Worm (Caenorhabditis elegans) whole organism, L2 larva: ENCODE data around the gene W06F12.3.

Experiments
- C34F6.9 ChIP-seq: fragments of 150-350 bp; optimal IDR thresholded peaks from 2 replicates; lab custom pipeline; 2014; ENCODE audit warnings: missing biosample characterization, missing genetic modification characterization
- F13H6.1 ChIP-seq: sonication (generic microtip); optimal IDR thresholded peaks from 2 replicates; lab custom pipeline; 2016; ENCODE audit warnings: missing genetic modification characterization, missing compliant biosample characterization
- R02D3.7 ChIP-seq: fragments of 150-350 bp; optimal IDR thresholded peaks from 2 replicates; lab custom pipeline; 2014; ENCODE audit warnings: missing biosample characterization, missing genetic modification characterization
- Y55F3AM.14 ChIP-seq: fragments of 200-800 bp; sonication (Bioruptor generic); optimal IDR thresholded peaks from 2 replicates; lab custom pipeline; 2018; ENCODE audit warnings: mild to moderate bottlenecking, missing genetic modification characterization, missing compliant biosample characterization
- ZK546.5 ChIP-seq: sonication (generic microtip); optimal IDR thresholded peaks from 2 replicates; lab custom pipeline; 2017; ENCODE audit warnings: missing biosample characterization, missing genetic modification characterization
- alr-1 ChIP-seq: fragments of 150-350 bp; optimal IDR thresholded peaks from 2 replicates; lab custom pipeline; 2014; ENCODE audit warnings: missing biosample characterization, missing genetic modification characterization
- aly-2 ChIP-seq: fragments of 150-350 bp; optimal IDR thresholded peaks from 2 replicates; lab custom pipeline; 2014; ENCODE audit warnings: missing biosample characterization, missing genetic modification characterization
- ama-1 ChIP-seq: fragments of 150-350 bp; optimal IDR thresholded peaks from 2 replicates; lab custom pipeline; 2018; ENCODE audit warnings: inconsistent platforms
- blmp-1 ChIP-seq: sonication (generic microtip); optimal IDR thresholded peaks from 2 replicates; lab custom pipeline; 2017; ENCODE audit warnings: missing genetic modification characterization, mild to moderate bottlenecking, missing compliant biosample characterization, antibody characterized with exemption, moderate library complexity; ENCODE audit not compliant: insufficient read depth
- ceh-16 ChIP-seq: fragments of 150-350 bp; optimal IDR thresholded peaks from 2 replicates; lab custom pipeline; 2014; ENCODE audit warnings: missing biosample characterization, missing genetic modification characterization
- ceh-82 ChIP-seq: fragments of 150-350 bp; optimal IDR thresholded peaks from 2 replicates; lab custom pipeline; 2014; ENCODE audit warnings: missing biosample characterization, missing genetic modification characterization
- crh-2 ChIP-seq: sonication (generic microtip); optimal IDR thresholded peaks from 2 replicates; lab custom pipeline; 2017; ENCODE audit warnings: missing biosample characterization, missing genetic modification characterization
- dmd-4 ChIP-seq: sonication (generic microtip); optimal IDR thresholded peaks from 2 replicates; lab custom pipeline; 2017; ENCODE audit warnings: missing biosample characterization, missing genetic modification characterization
- egl-27 ChIP-seq: sonication (generic microtip); optimal IDR thresholded peaks from 3 replicates; lab custom pipeline; 2017; ENCODE audit warnings: missing biosample characterization, missing genetic modification reagents, missing genetic modification characterization
- elt-1 ChIP-seq: fragments of 150-350 bp; optimal IDR thresholded peaks from 2 replicates; lab custom pipeline; 2014; ENCODE audit warnings: missing biosample characterization, missing genetic modification characterization
- elt-3 ChIP-seq: sonication (generic microtip); optimal IDR thresholded peaks from 2 replicates; lab custom pipeline; 2017; ENCODE audit warnings: missing biosample characterization, missing genetic modification characterization
- fos-1 ChIP-seq: fragments of 150-350 bp; optimal IDR thresholded peaks from 2 replicates; lab custom pipeline; 2014; ENCODE audit warnings: missing biosample characterization, missing genetic modification characterization
- gmeb-1 ChIP-seq: fragments of 150-350 bp; optimal IDR thresholded peaks from 2 replicates; lab custom pipeline; 2014; ENCODE audit warnings: missing biosample characterization, missing genetic modification characterization
- lin-11 ChIP-seq: fragments of 150-350 bp; sonication (generic microtip); optimal IDR thresholded peaks from 2 replicates; lab custom pipeline; 2014; ENCODE audit warnings: missing biosample characterization, missing genetic modification characterization, inconsistent platforms, mixed read lengths
- lin-13 ChIP-seq: fragments of 150-350 bp; optimal IDR thresholded peaks from 2 replicates; lab custom pipeline; 2014; ENCODE audit warnings: missing biosample characterization, missing genetic modification reagents, missing genetic modification characterization
- lin-39 ChIP-seq: fragments of 150-350 bp; optimal IDR thresholded peaks from 2 replicates; lab custom pipeline; 2014; ENCODE audit warnings: missing biosample characterization, missing genetic modification reagents, missing genetic modification characterization
- lsy-2 ChIP-seq, 2 experiments: fragments of 150-350 bp in 1 of 2; sonication (generic microtip) in 1 of 2; optimal IDR thresholded peaks; 2 replicates each; lab custom pipeline; 2014 to 2017; ENCODE audit warnings: missing biosample characterization in 2 of 2, missing genetic modification characterization in 2 of 2
- mab-5 ChIP-seq: fragments of 150-350 bp; optimal IDR thresholded peaks from 2 replicates; lab custom pipeline; 2014; ENCODE audit warnings: missing biosample characterization, missing genetic modification characterization
- mbf-1 ChIP-seq: sonication (generic microtip); optimal IDR thresholded peaks from 2 replicates; lab custom pipeline; 2017; ENCODE audit warnings: missing biosample characterization, missing genetic modification characterization
- mdl-1 ChIP-seq, 2 experiments: fragments of 150-350 bp in 1 of 2; sonication (generic microtip) in 1 of 2; optimal IDR thresholded peaks; 2 replicates each; lab custom pipeline; 2017; ENCODE audit warnings: missing biosample characterization in 2 of 2, missing genetic modification characterization in 2 of 2
- nhr-10 ChIP-seq: sonication (generic microtip); optimal IDR thresholded peaks from 2 replicates; lab custom pipeline; 2017; ENCODE audit warnings: missing biosample characterization, missing genetic modification characterization
- nhr-11 ChIP-seq: fragments of 150-350 bp; optimal IDR thresholded peaks from 2 replicates; lab custom pipeline; 2014; ENCODE audit warnings: missing biosample characterization, missing genetic modification characterization
- nhr-12 ChIP-seq: fragments of 150-350 bp; optimal IDR thresholded peaks from 2 replicates; lab custom pipeline; 2014; ENCODE audit warnings: missing biosample characterization, missing genetic modification characterization
- nhr-129 ChIP-seq: fragments of 150-350 bp; optimal IDR thresholded peaks from 2 replicates; lab custom pipeline; 2014; ENCODE audit warnings: missing biosample characterization, missing genetic modification characterization
- nhr-21 ChIP-seq: fragments of 150-350 bp; optimal IDR thresholded peaks from 2 replicates; lab custom pipeline; 2014; ENCODE audit warnings: missing biosample characterization, missing genetic modification characterization
- nhr-23 ChIP-seq: fragments of 150-350 bp; optimal IDR thresholded peaks from 2 replicates; lab custom pipeline; 2014; ENCODE audit warnings: missing biosample characterization, missing genetic modification reagents, missing genetic modification characterization
- nhr-237 ChIP-seq: fragments of 150-350 bp; optimal IDR thresholded peaks from 2 replicates; lab custom pipeline; 2014; ENCODE audit warnings: missing biosample characterization, missing genetic modification characterization
- nhr-25 ChIP-seq: fragments of 150-350 bp; sonication (generic microtip); optimal IDR thresholded peaks from 3 replicates; lab custom pipeline; 2014; ENCODE audit warnings: missing biosample characterization, missing genetic modification characterization
- nhr-6 ChIP-seq: fragments of 150-350 bp; optimal IDR thresholded peaks from 2 replicates; lab custom pipeline; 2014; ENCODE audit warnings: missing biosample characterization, missing genetic modification characterization
- nhr-77 ChIP-seq: fragments of 150-350 bp; optimal IDR thresholded peaks from 2 replicates; lab custom pipeline; 2014; ENCODE audit warnings: missing biosample characterization, missing genetic modification characterization
- peb-1 ChIP-seq: fragments of 150-350 bp; optimal IDR thresholded peaks from 2 replicates; lab custom pipeline; 2014; ENCODE audit warnings: missing biosample characterization, missing genetic modification characterization
- sem-4 ChIP-seq: fragments of 150-350 bp; optimal IDR thresholded peaks from 2 replicates; lab custom pipeline; 2014; ENCODE audit warnings: missing biosample characterization, missing genetic modification reagents, missing genetic modification characterization
- skn-1 ChIP-seq: sonication (generic microtip); optimal IDR thresholded peaks from 2 replicates; lab custom pipeline; 2017; ENCODE audit warnings: missing biosample characterization, missing genetic modification characterization
- sma-3 ChIP-seq: sonication (generic microtip); optimal IDR thresholded peaks from 2 replicates; lab custom pipeline; 2016; ENCODE audit warnings: missing genetic modification reagents, missing genetic modification characterization, missing compliant biosample characterization
- sma-9 ChIP-seq, 2 experiments: fragments of 150-350 bp in 1 of 2; sonication (generic microtip) in 1 of 2; optimal IDR thresholded peaks; 2 replicates each; lab custom pipeline; 2014 to 2016; ENCODE audit warnings: missing genetic modification characterization in 2 of 2, mild to moderate bottlenecking in 1 of 2, missing biosample characterization in 1 of 2, missing compliant biosample characterization in 1 of 2, missing genetic modification reagents in 1 of 2, moderate library complexity in 1 of 2
- snpc-4 ChIP-seq: fragments of 150-350 bp; optimal IDR thresholded peaks from 2 replicates; lab custom pipeline; 2014; ENCODE audit warnings: missing biosample characterization, missing genetic modification characterization
- unc-39 ChIP-seq: fragments of 150-350 bp; optimal IDR thresholded peaks from 2 replicates; lab custom pipeline; 2014; ENCODE audit warnings: missing biosample characterization, missing genetic modification characterization
- unc-55 ChIP-seq: fragments of 150-350 bp; sonication (generic microtip); optimal IDR thresholded peaks from 3 replicates; lab custom pipeline; 2014; ENCODE audit warnings: missing biosample characterization, missing genetic modification reagents, missing genetic modification characterization
- unc-62 ChIP-seq: fragments of 150-350 bp; optimal IDR thresholded peaks from 2 replicates; lab custom pipeline; 2014; ENCODE audit warnings: missing biosample characterization, missing genetic modification reagents, missing genetic modification characterization
- zag-1 ChIP-seq: fragments of 150-350 bp; optimal IDR thresholded peaks from 2 replicates; lab custom pipeline; 2014; ENCODE audit warnings: missing biosample characterization, missing genetic modification characterization
- ztf-1 ChIP-seq: fragments of 200-800 bp; sonication (Bioruptor generic); conservative IDR thresholded peaks from 2 replicates; pipeline ENCODE4 v1.3.6; 2022; ENCODE audit warnings: missing genetic modification characterization, missing compliant biosample characterization
- ztf-11 ChIP-seq: sonication (generic microtip); optimal IDR thresholded peaks from 2 replicates; lab custom pipeline; 2017; ENCODE audit warnings: missing biosample characterization, missing genetic modification characterization
- ztf-4 ChIP-seq: fragments of 150-350 bp; optimal IDR thresholded peaks from 2 replicates; lab custom pipeline; 2014; ENCODE audit warnings: missing biosample characterization, missing genetic modification characterization

W06F12.3 gene

ce11 chrIII:13694048-13694447, 40.8 kb upstream of the W06F12.3 start:
- no peak for TF ChIP-seq nhr-21 (tag; lab: Kevin White, UChicago)
- TF ChIP-seq peb-1 (tag; lab: Kevin White, UChicago), result no peak
- no peak for TF ChIP-seq dmd-4
- peak; percentile 71 for TF ChIP-seq ama-1 (lab: Kevin White, UChicago)
- no peak for TF ChIP-seq ceh-82 (tag; lab: Kevin White, UChicago)
- no peak for TF ChIP-seq ztf-11 (tag; lab: Kevin White, UChicago)
- TF ChIP-seq sma-9 (GFP tag; optimal IDR thresholded peaks at IDR 0.05; lab: Kevin White, UChicago), result peak; percentile 35
- TF ChIP-seq sma-9 (tag; optimal IDR thresholded peaks at IDR 0.05; lab: Kevin White, UChicago), result no peak
- no peak for TF ChIP-seq unc-62 (GFP tag; lab: Kevin White, UChicago)
- peak; percentile 81 for TF ChIP-seq fos-1
- TF ChIP-seq ceh-16 (tag; lab: Kevin White, UChicago), result no peak
- peak in 1 of 2 experiments; percentile 39 for TF ChIP-seq lsy-2 (tag; optimal IDR thresholded peaks at IDR 0.05; lab: Kevin White, UChicago)
- TF ChIP-seq unc-39, result no peak
- TF ChIP-seq lin-13 (GFP tag; lab: Kevin White, UChicago), result no peak
- TF ChIP-seq mdl-1 (tag; optimal IDR thresholded peaks at IDR 0.05; lab: Kevin White, UChicago), result no peak
- TF ChIP-seq nhr-6 (tag; lab: Kevin White, UChicago), result no peak
- TF ChIP-seq blmp-1 (tag; lab: Kevin White, UChicago), result peak; percentile 30
- TF ChIP-seq ztf-4 (tag; lab: Kevin White, UChicago), result no peak
- peak; percentile 55 for TF ChIP-seq nhr-25 (tag; lab: Kevin White, UChicago)
- TF ChIP-seq sem-4 (tag; lab: Kevin White, UChicago), result no peak
- TF ChIP-seq crh-2, result peak; percentile 47
- no peak for TF ChIP-seq nhr-12 (tag; lab: Kevin White, UChicago)
- no peak for TF ChIP-seq mab-5 (tag; lab: Kevin White, UChicago)
- peak; percentile 49 for TF ChIP-seq gmeb-1 (tag; lab: Kevin White, UChicago)
- TF ChIP-seq nhr-23 (tag; lab: Kevin White, UChicago), result no peak
- no peak for TF ChIP-seq lin-11 (tag; lab: Kevin White, UChicago)
- TF ChIP-seq ZK546.5 (tag; lab: Kevin White, UChicago), result no peak
- TF ChIP-seq R02D3.7 (tag; lab: Kevin White, UChicago), result no peak
- TF ChIP-seq zag-1 (tag; lab: Kevin White, UChicago), result no peak
- TF ChIP-seq nhr-129, result peak; percentile 62
- no peak for TF ChIP-seq elt-1 (tag; lab: Kevin White, UChicago)
- no peak for TF ChIP-seq lin-39
- no peak for TF ChIP-seq ztf-1
- TF ChIP-seq sma-3 (GFP tag; lab: Kevin White, UChicago), result peak; percentile 33
- TF ChIP-seq mbf-1, result no peak
- TF ChIP-seq unc-55 (GFP tag; lab: Kevin White, UChicago), result no peak
- no peak for TF ChIP-seq nhr-10 (tag; lab: Kevin White, UChicago)
- no peak for TF ChIP-seq skn-1 (tag; lab: Kevin White, UChicago)
- peak; percentile 64 for TF ChIP-seq F13H6.1 (tag; lab: Kevin White, UChicago)
- TF ChIP-seq Y55F3AM.14 (GFP tag; lab: Kevin White, UChicago), result no peak
- no peak for TF ChIP-seq nhr-77 (tag; lab: Kevin White, UChicago)
- no peak for TF ChIP-seq aly-2 (tag; lab: Kevin White, UChicago)
- TF ChIP-seq C34F6.9 (tag; lab: Kevin White, UChicago), result peak; percentile 26
- TF ChIP-seq nhr-11 (tag; lab: Kevin White, UChicago), result no peak
- no peak for TF ChIP-seq alr-1
- TF ChIP-seq egl-27 (tag; lab: Kevin White, UChicago), result no peak
- TF ChIP-seq elt-3 (tag; lab: Kevin White, UChicago), result no peak
- no peak for TF ChIP-seq nhr-237 (tag; lab: Kevin White, UChicago)
- no peak for TF ChIP-seq snpc-4 (tag; lab: Kevin White, UChicago)
- TF ChIP-seq, all 48 proteins: peak for 12
